Fruit fly (Drosophila melanogaster) whole organism, adult: ENCODE data around the gene Hs6st.

Source experiments
- CG11617 ChIP-seq: fragments of 200-800 bp; sonication (Bioruptor generic); optimal IDR thresholded peaks from 2 replicates; lab custom pipeline; 2017; ENCODE audit warnings: mild to moderate bottlenecking, missing biosample characterization, missing genetic modification reagents, missing genetic modification characterization
- CG12768 ChIP-seq: fragments of 200-800 bp; sonication (Bioruptor generic); optimal IDR thresholded peaks from 2 replicates; lab custom pipeline; 2017; ENCODE audit warnings: missing biosample characterization, missing genetic modification characterization, mild to moderate bottlenecking, moderate library complexity, missing genetic modification reagents
- CG14711 ChIP-seq: fragments of 200-800 bp; sonication (Bioruptor generic); optimal IDR thresholded peaks from 2 replicates; lab custom pipeline; 2018; ENCODE audit warnings: missing biosample characterization, mild to moderate bottlenecking, missing genetic modification characterization, moderate library complexity
- CG33017 ChIP-seq: fragments of 200-800 bp; sonication (Bioruptor generic); optimal IDR thresholded peaks from 2 replicates; lab custom pipeline; 2018; ENCODE audit warnings: missing biosample characterization, mild to moderate bottlenecking, missing genetic modification characterization, moderate library complexity
- CG7045 ChIP-seq: fragments of 200-800 bp; sonication (Bioruptor generic); optimal IDR thresholded peaks from 2 replicates; lab custom pipeline; 2017; ENCODE audit warnings: missing biosample characterization, mild to moderate bottlenecking, missing genetic modification characterization
- CG7101 ChIP-seq: fragments of 200-800 bp; sonication (Bioruptor generic); optimal IDR thresholded peaks from 2 replicates; lab custom pipeline; 2018; ENCODE audit warnings: missing biosample characterization, mild to moderate bottlenecking, missing genetic modification characterization, moderate library complexity
- Clk ChIP-seq: fragments of 200-800 bp; sonication (Bioruptor generic); optimal IDR thresholded peaks from 2 replicates; lab custom pipeline; 2017; ENCODE audit warnings: missing biosample characterization, missing genetic modification characterization
- Crg-1 ChIP-seq: fragments of 200-800 bp; sonication (Bioruptor generic); optimal IDR thresholded peaks from 2 replicates; lab custom pipeline; 2016; ENCODE audit warnings: missing biosample characterization, missing genetic modification characterization
- Hr96 ChIP-seq: fragments of 200-800 bp; sonication (Bioruptor generic); optimal IDR thresholded peaks from 2 replicates; lab custom pipeline; 2016; ENCODE audit warnings: missing biosample characterization, missing genetic modification characterization
- cic ChIP-seq: fragments of 200-800 bp; sonication (Bioruptor generic); optimal IDR thresholded peaks from 2 replicates; lab custom pipeline; 2017; ENCODE audit warnings: missing biosample characterization, mild to moderate bottlenecking, missing genetic modification characterization, moderate library complexity
- cnc ChIP-seq, 2 experiments: fragments of >200 bp; optimal IDR thresholded peaks; 2 replicates each; lab custom pipeline; 2017
- kay ChIP-seq: fragments of 200-800 bp; sonication (Bioruptor generic); peaks from one replicate; lab custom pipeline; 2016; ENCODE audit warnings: missing biosample characterization, missing genetic modification characterization, borderline replicate concordance
- toe ChIP-seq: fragments of 200-800 bp; sonication (Bioruptor generic); optimal IDR thresholded peaks from 2 replicates; lab custom pipeline; 2016; ENCODE audit warnings: missing biosample characterization, missing genetic modification characterization

DNA sequence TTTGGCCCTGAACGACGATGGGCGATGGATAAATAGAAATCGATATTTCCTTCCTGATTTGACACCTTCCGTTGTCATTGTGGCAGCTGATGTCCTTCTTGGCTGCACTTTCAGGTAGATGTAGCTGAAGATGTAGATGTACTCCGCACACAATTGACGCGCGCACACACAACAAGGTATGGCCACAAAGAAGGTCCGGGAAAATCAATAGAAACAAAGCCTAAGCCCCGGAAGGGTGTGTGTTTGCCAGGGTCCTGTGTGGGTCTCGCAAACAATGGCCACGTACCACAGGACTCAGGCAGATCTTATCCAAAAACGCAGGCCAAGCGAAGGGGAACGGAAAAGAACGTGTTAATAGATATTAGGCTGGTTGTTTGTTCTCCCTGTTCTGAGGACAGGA, 12.9 kb downstream of the Hs6st start:
- no peak for TF ChIP-seq Clk
- no peak for TF ChIP-seq Crg-1
- no peak for TF ChIP-seq CG7101 (tag; lab: Kevin White, UChicago)
- no peak for TF ChIP-seq toe (GFP tag; lab: Kevin White, UChicago)
- no peak for TF ChIP-seq CG12768 (GFP tag; lab: Kevin White, UChicago)
- TF ChIP-seq CG14711 (tag; lab: Kevin White, UChicago), result no peak
- no peak for TF ChIP-seq CG7045 (GFP tag; lab: Kevin White, UChicago)
- no peak for TF ChIP-seq kay (GFP tag; lab: Kevin White, UChicago)
- TF ChIP-seq Hr96 (GFP tag; lab: Kevin White, UChicago), result no peak
- TF ChIP-seq cic, result no peak
- no peak for TF ChIP-seq CG33017 (tag; lab: Kevin White, UChicago)
- TF ChIP-seq cnc (optimal IDR thresholded peaks at IDR 0.05; lab: Kevin White, UChicago), result no peak
- no peak for TF ChIP-seq CG11617 (GFP tag; lab: Kevin White, UChicago)
